Worm (Caenorhabditis elegans) whole organism, L2 larva: ENCODE data around the gene str-236.

Experiments used
- R02D3.7 ChIP-seq: fragments of 150-350 bp; optimal IDR thresholded peaks from 2 replicates; lab custom pipeline; 2014; ENCODE audit warnings: missing biosample characterization, missing genetic modification characterization
- mdl-1 ChIP-seq, 2 experiments: fragments of 150-350 bp in 1 of 2; sonication (generic microtip) in 1 of 2; optimal IDR thresholded peaks; 2 replicates each; lab custom pipeline; 2017; ENCODE audit warnings: missing biosample characterization in 2 of 2, missing genetic modification characterization in 2 of 2
- sem-4 ChIP-seq: fragments of 150-350 bp; optimal IDR thresholded peaks from 2 replicates; lab custom pipeline; 2014; ENCODE audit warnings: missing biosample characterization, missing genetic modification reagents, missing genetic modification characterization
- skn-1 ChIP-seq: sonication (generic microtip); optimal IDR thresholded peaks from 2 replicates; lab custom pipeline; 2017; ENCODE audit warnings: missing biosample characterization, missing genetic modification characterization

DNA sequence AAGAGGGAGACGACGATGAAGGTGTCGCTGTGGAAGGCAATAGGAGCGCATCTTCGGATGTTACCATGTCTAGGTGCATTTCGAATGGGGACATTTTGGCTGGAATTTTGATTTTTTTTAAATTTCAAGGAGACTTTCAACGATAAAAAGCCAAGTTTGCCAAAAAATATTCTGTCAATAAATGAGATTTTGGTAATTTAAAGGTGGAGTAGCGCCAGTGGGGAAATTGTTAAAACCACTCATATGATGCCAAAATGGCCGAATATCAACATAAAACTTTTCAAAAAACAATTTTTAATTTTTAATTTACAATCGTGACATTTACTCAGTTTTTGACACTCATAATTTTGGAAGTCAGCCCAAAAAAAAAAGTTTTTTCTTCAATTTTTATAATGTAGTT lies 16.3 kb downstream of the str-236 start, which contains the start of gene nhr-260:
- no peak for TF ChIP-seq skn-1
- TF ChIP-seq mdl-1 (tag; optimal IDR thresholded peaks at IDR 0.05; lab: Kevin White, UChicago) = no peak
- TF ChIP-seq sem-4 (tag; lab: Kevin White, UChicago) = no peak
- TF ChIP-seq R02D3.7 = no peak
